Fruit fly (Drosophila melanogaster) whole organism, embryonic: Measurements from ENCODE around the gene CG14153.
A peak's percentile ranks its signal among the peaks of the same experiment; 100 is the strongest.

Experiments
- Atf6 ChIP-seq: fragments of 200-800 bp; sonication (Bioruptor generic); IDR thresholded peaks from 2 replicates; pipeline ENCODE4 v1.3.6; 2022; ENCODE audit warnings: missing biosample characterization, missing genetic modification characterization
- CG11723 ChIP-seq: fragments of 200-800 bp; sonication (Bioruptor generic); optimal IDR thresholded peaks from 2 replicates; lab custom pipeline; 2017; ENCODE audit warnings: missing biosample characterization, mild to moderate bottlenecking, missing genetic modification characterization
- CG12219 ChIP-seq: fragments of 200-800 bp; sonication (Bioruptor generic); optimal IDR thresholded peaks from 3 replicates; lab custom pipeline; 2018; ENCODE audit warnings: missing biosample characterization, mild to moderate bottlenecking, missing genetic modification characterization
- CG12744 ChIP-seq: fragments of 200-800 bp; sonication (Bioruptor generic); optimal IDR thresholded peaks from 2 replicates; lab custom pipeline; 2016; ENCODE audit warnings: missing biosample characterization, missing genetic modification characterization
- CG15269 ChIP-seq: fragments of 200-800 bp; sonication (Bioruptor generic); optimal IDR thresholded peaks from 2 replicates; lab custom pipeline; 2018; ENCODE audit warnings: missing biosample characterization, mild to moderate bottlenecking, missing genetic modification characterization, moderate library complexity
- CG15696 ChIP-seq: fragments of 200-800 bp; sonication (Bioruptor generic); optimal IDR thresholded peaks from 2 replicates; lab custom pipeline; 2019; ENCODE audit warnings: missing biosample characterization, mild to moderate bottlenecking, missing genetic modification characterization, moderate library complexity
- CG17802 ChIP-seq: fragments of 200-800 bp; sonication (Bioruptor generic); optimal IDR thresholded peaks from 2 replicates; lab custom pipeline; 2018; ENCODE audit warnings: missing biosample characterization, mild to moderate bottlenecking, missing genetic modification characterization, moderate library complexity
- CG2129 ChIP-seq: fragments of 200-800 bp; sonication (Bioruptor generic); IDR thresholded peaks from 2 replicates; pipeline ENCODE4 v1.3.6; 2022; ENCODE audit warnings: missing biosample characterization, missing genetic modification characterization; ENCODE audit not compliant: partially characterized antibody
- CG3281 ChIP-seq: fragments of 200-800 bp; sonication (Bioruptor generic); optimal IDR thresholded peaks from 3 replicates; lab custom pipeline; 2017; ENCODE audit warnings: missing biosample characterization, mild to moderate bottlenecking, missing genetic modification characterization
- CG34422 ChIP-seq: fragments of 200-800 bp; sonication (Bioruptor generic); IDR thresholded peaks from 3 replicates; pipeline ENCODE4 v1.3.6; 2022; ENCODE audit warnings: missing biosample characterization, missing genetic modification characterization
- CG43689 ChIP-seq: fragments of 200-800 bp; sonication (Bioruptor generic); IDR thresholded peaks from 2 replicates; pipeline ENCODE4 v1.3.6; 2022; ENCODE audit warnings: missing biosample characterization, missing genetic modification characterization
- CG5245 ChIP-seq: fragments of 200-800 bp; sonication (Bioruptor generic); optimal IDR thresholded peaks from 3 replicates; lab custom pipeline; 2016; ENCODE audit warnings: missing biosample characterization, missing genetic modification characterization
- CG6254 ChIP-seq: fragments of 200-800 bp; sonication (Bioruptor generic); optimal IDR thresholded peaks from 3 replicates; lab custom pipeline; 2017; ENCODE audit warnings: mild to moderate bottlenecking, missing biosample characterization, missing genetic modification reagents, missing genetic modification characterization
- CG6791 ChIP-seq: fragments of 200-800 bp; sonication (Bioruptor generic); IDR thresholded peaks from 3 replicates; pipeline ENCODE4 v1.3.6; 2022; ENCODE audit warnings: missing biosample characterization, missing genetic modification characterization; ENCODE audit not compliant: partially characterized antibody
- CG7987 ChIP-seq: fragments of 200-800 bp; sonication (Bioruptor generic); optimal IDR thresholded peaks from 2 replicates; lab custom pipeline; 2018; ENCODE audit warnings: missing biosample characterization, mild to moderate bottlenecking, missing genetic modification characterization, moderate library complexity
- CG8944 ChIP-seq: fragments of 200-800 bp; sonication (Bioruptor generic); optimal IDR thresholded peaks from 3 replicates; lab custom pipeline; 2016; ENCODE audit warnings: missing biosample characterization, missing genetic modification characterization
- CG9215 ChIP-seq: fragments of 200-800 bp; sonication (Bioruptor generic); IDR thresholded peaks from 2 replicates; pipeline ENCODE4 v1.3.6; 2022; ENCODE audit warnings: missing biosample characterization, missing genetic modification characterization
- CG9727 ChIP-seq: fragments of 200-800 bp; sonication (Bioruptor generic); optimal IDR thresholded peaks from 3 replicates; lab custom pipeline; 2017; ENCODE audit warnings: missing biosample characterization, mild to moderate bottlenecking, missing genetic modification characterization
- D19B ChIP-seq: fragments of 200-800 bp; sonication (Bioruptor generic); optimal IDR thresholded peaks from 2 replicates; lab custom pipeline; 2017; ENCODE audit warnings: missing biosample characterization, mild to moderate bottlenecking, missing genetic modification characterization
- Doc2 ChIP-seq: fragments of 200-800 bp; sonication (Bioruptor generic); IDR thresholded peaks from 2 replicates; pipeline ENCODE4 v1.3.6; 2022; ENCODE audit warnings: missing biosample characterization, missing genetic modification characterization
- Dref ChIP-seq: fragments of 200-800 bp; sonication (Bioruptor generic); IDR thresholded peaks from 2 replicates; pipeline ENCODE4 v1.3.6; 2022; ENCODE audit warnings: missing biosample characterization, missing genetic modification characterization
- E2f2 ChIP-seq: fragments of 200-800 bp; sonication (Bioruptor generic); IDR thresholded peaks from 2 replicates; pipeline ENCODE4 v1.3.6; 2022; ENCODE audit warnings: missing biosample characterization, missing genetic modification characterization
- Lim3 ChIP-seq: fragments of 200-800 bp; sonication (Bioruptor generic); IDR thresholded peaks from 2 replicates; pipeline ENCODE4 v1.3.6; 2022; ENCODE audit warnings: missing biosample characterization, missing genetic modification characterization
- NC2β ChIP-seq: fragments of 200-800 bp; sonication (Bioruptor generic); optimal IDR thresholded peaks from 2 replicates; lab custom pipeline; 2016; ENCODE audit warnings: missing biosample characterization, missing genetic modification characterization
- NFAT ChIP-seq: fragments of 200-800 bp; sonication (Bioruptor generic); IDR thresholded peaks from 2 replicates; pipeline ENCODE4 v1.3.6; 2022; ENCODE audit warnings: missing biosample characterization, missing genetic modification characterization
- Rfx ChIP-seq: fragments of 200-800 bp; sonication (Bioruptor generic); IDR thresholded peaks from 2 replicates; pipeline ENCODE4 v1.3.6; 2022; ENCODE audit warnings: missing biosample characterization, missing genetic modification characterization
- Taf1 ChIP-seq: fragments of 200-800 bp; sonication (Bioruptor generic); IDR thresholded peaks from 2 replicates; pipeline ENCODE4 v1.3.6; 2022; ENCODE audit warnings: missing biosample characterization, missing genetic modification characterization
- Tbp ChIP-seq: fragments of >200 bp; optimal IDR thresholded peaks from 2 replicates; lab custom pipeline; 2018; ENCODE audit warnings: missing biosample characterization, missing genetic modification characterization
- Xrp1 ChIP-seq: fragments of 200-800 bp; sonication (Bioruptor generic); IDR thresholded peaks from 2 replicates; pipeline ENCODE4 v1.3.6; 2022; ENCODE audit warnings: missing biosample characterization, missing genetic modification characterization
- amos ChIP-seq: fragments of 200-800 bp; sonication (Bioruptor generic); IDR thresholded peaks from 2 replicates; pipeline ENCODE4 v1.3.6; 2022; ENCODE audit warnings: missing biosample characterization, missing genetic modification characterization; ENCODE audit not compliant: partially characterized antibody
- chif ChIP-seq, 2 experiments: fragments of 200-800 bp; sonication (Bioruptor generic); optimal IDR thresholded peaks; 3 replicates each; lab custom pipeline; 2016; ENCODE audit warnings: missing biosample characterization in 2 of 2, missing genetic modification characterization in 2 of 2
- en ChIP-seq: fragments of 200-800 bp; sonication (Bioruptor generic); optimal IDR thresholded peaks from 2 replicates; lab custom pipeline; 2016; ENCODE audit warnings: missing biosample characterization, missing genetic modification characterization
- exex ChIP-seq: fragments of 200-800 bp; sonication (Bioruptor generic); optimal IDR thresholded peaks from 4 replicates; lab custom pipeline; 2018; ENCODE audit warnings: missing biosample characterization, mild to moderate bottlenecking, missing genetic modification characterization, moderate library complexity
- fd64A ChIP-seq: fragments of 200-800 bp; sonication (Bioruptor generic); optimal IDR thresholded peaks from 3 replicates; lab custom pipeline; 2018; ENCODE audit warnings: missing biosample characterization, mild to moderate bottlenecking, missing genetic modification characterization
- fd96Cb ChIP-seq: fragments of 200-800 bp; sonication (Bioruptor generic); optimal IDR thresholded peaks from 2 replicates; lab custom pipeline; 2018; ENCODE audit warnings: missing biosample characterization, mild to moderate bottlenecking, missing genetic modification characterization, moderate library complexity
- gce ChIP-seq: fragments of 200-800 bp; sonication (Bioruptor generic); IDR thresholded peaks from 3 replicates; pipeline ENCODE4 v1.3.6; 2022; ENCODE audit warnings: missing biosample characterization, missing genetic modification characterization
- gro ChIP-seq: fragments of 200-800 bp; sonication (Bioruptor generic); optimal IDR thresholded peaks from 2 replicates; lab custom pipeline; 2016; ENCODE audit warnings: missing biosample characterization, missing genetic modification characterization
- ham ChIP-seq: fragments of 200-800 bp; sonication (Bioruptor generic); IDR thresholded peaks from 2 replicates; pipeline ENCODE4 v1.3.6; 2022; ENCODE audit warnings: missing biosample characterization, missing genetic modification characterization
- hb ChIP-seq: fragments of 200-800 bp; sonication (Bioruptor generic); IDR thresholded peaks from 3 replicates; pipeline ENCODE4 v1.3.6; 2022; ENCODE audit warnings: missing biosample characterization, missing genetic modification characterization; ENCODE audit not compliant: partially characterized antibody
- her ChIP-seq: fragments of 200-800 bp; sonication (Bioruptor generic); optimal IDR thresholded peaks from 2 replicates; lab custom pipeline; 2016; ENCODE audit warnings: missing biosample characterization, missing genetic modification characterization
- hth ChIP-seq: fragments of >200 bp; optimal IDR thresholded peaks from 2 replicates; lab custom pipeline; 2017; ENCODE audit warnings: inconsistent platforms
- jumu ChIP-seq: fragments of 200-800 bp; sonication (Bioruptor generic); optimal IDR thresholded peaks from 3 replicates; lab custom pipeline; 2016; ENCODE audit warnings: missing biosample characterization, missing genetic modification characterization
- lmd ChIP-seq: fragments of 200-800 bp; sonication (Bioruptor generic); IDR thresholded peaks from 2 replicates; pipeline ENCODE4 v1.3.6; 2022; ENCODE audit warnings: missing biosample characterization, missing genetic modification characterization
- mam ChIP-seq: fragments of 200-800 bp; sonication (Bioruptor generic); optimal IDR thresholded peaks from 3 replicates; lab custom pipeline; 2016; ENCODE audit warnings: missing biosample characterization, missing genetic modification characterization
- p53 ChIP-seq: fragments of 200-800 bp; sonication (Bioruptor generic); optimal IDR thresholded peaks from 2 replicates; lab custom pipeline; 2016; ENCODE audit warnings: missing biosample characterization, missing genetic modification characterization
- phol ChIP-seq: fragments of 200-800 bp; sonication (Bioruptor generic); optimal IDR thresholded peaks from 3 replicates; lab custom pipeline; 2018; ENCODE audit warnings: missing biosample characterization, mild to moderate bottlenecking, missing genetic modification characterization, moderate library complexity
- pros ChIP-seq: fragments of 200-800 bp; sonication (Bioruptor generic); optimal IDR thresholded peaks from 3 replicates; lab custom pipeline; 2019; ENCODE audit warnings: missing biosample characterization, mild to moderate bottlenecking, missing genetic modification characterization, moderate library complexity
- rib ChIP-seq: fragments of 200-800 bp; sonication (Bioruptor generic); IDR thresholded peaks from 2 replicates; pipeline ENCODE4 v1.3.6; 2022; ENCODE audit warnings: missing biosample characterization, missing genetic modification characterization
- row ChIP-seq: fragments of 200-800 bp; sonication (Bioruptor generic); IDR thresholded peaks from 3 replicates; pipeline ENCODE4 v1.3.6; 2022; ENCODE audit warnings: missing biosample characterization, missing genetic modification characterization
- sna ChIP-seq: fragments of 200-800 bp; sonication (Bioruptor generic); IDR thresholded peaks from 2 replicates; pipeline ENCODE4 v1.3.6; 2022; ENCODE audit warnings: missing biosample characterization, missing genetic modification characterization; ENCODE audit not compliant: partially characterized antibody
- sr ChIP-seq: fragments of 200-800 bp; sonication (Bioruptor generic); IDR thresholded peaks from 3 replicates; pipeline ENCODE4 v1.3.6; 2022; ENCODE audit warnings: missing biosample characterization, missing genetic modification characterization
- tna ChIP-seq: fragments of 200-800 bp; sonication (Bioruptor generic); IDR thresholded peaks from 2 replicates; pipeline ENCODE4 v1.3.6; 2022; ENCODE audit warnings: missing biosample characterization, missing genetic modification characterization; ENCODE audit not compliant: partially characterized antibody

The CG14153 gene

dm6 chr3L:10690904-10691408, 47.6 kb downstream of the CG14153 start, which contains the start of gene CG11811 (continued):
- TF ChIP-seq chif (GFP tag; optimal IDR thresholded peaks at IDR 0.05; lab: Kevin White, UChicago) (no peak), Atf6 (GFP tag; lab: Robert Waterston, UW) (no peak), fd64A (GFP tag; lab: Kevin White, UChicago) (no peak), mam (GFP tag; lab: Kevin White, UChicago) (no peak), phol (tag; lab: Kevin White, UChicago) (peak; percentile 38), CG34422 (GFP tag; lab: Robert Waterston, UW) (peak; percentile 41; the same call in 1 of the 3 replicates), D19B (GFP tag; lab: Kevin White, UChicago) (no peak), amos (GFP tag; lab: Robert Waterston, UW) (peak; percentile 87), sna (peak; percentile 72), CG3281 (GFP tag; lab: Kevin White, UChicago) (peak; percentile 27), CG5245 (GFP tag; lab: Kevin White, UChicago) (no peak), Rfx (GFP tag; lab: Robert Waterston, UW) (peak; percentile 52), en (GFP tag; lab: Kevin White, UChicago) (no peak), CG43689 (GFP tag; lab: Robert Waterston, UW) (no peak), CG12744 (GFP tag; lab: Kevin White, UChicago) (no peak), CG15696 (tag; lab: Kevin White, UChicago) (no peak), jumu (GFP tag; lab: Kevin White, UChicago) (no peak), CG9215 (GFP tag; lab: Robert Waterston, UW) (no peak), Lim3 (GFP tag; lab: Robert Waterston, UW) (no peak), Doc2 (GFP tag; lab: Robert Waterston, UW) (no peak), CG12219 (GFP tag; lab: Kevin White, UChicago) (no peak), p53 (GFP tag; lab: Kevin White, UChicago) (peak; percentile 87), Tbp (GFP tag; lab: Kevin White, UChicago) (no peak), CG15269 (tag; lab: Kevin White, UChicago) (no peak), E2f2 (GFP tag; lab: Robert Waterston, UW) (peak; percentile 75), NFAT (GFP tag; lab: Robert Waterston, UW) (no peak), CG8944 (GFP tag; lab: Kevin White, UChicago) (no peak), CG9727 (no peak), CG2129 (GFP tag; lab: Robert Waterston, UW) (peak; percentile 54), hth (lab: Kevin White, UChicago) (no peak), sr (peak; percentile 97; the same call in 2 of the 3 replicates), lmd (GFP tag; lab: Robert Waterston, UW) (no peak), hb (GFP tag; lab: Robert Waterston, UW) (peak; percentile 49; the same call in 1 of the 3 replicates), fd96Cb (tag; lab: Kevin White, UChicago) (no peak), CG17802 (no peak), CG11723 (no peak), NC2β (GFP tag; lab: Kevin White, UChicago) (no peak), gce (GFP tag; lab: Robert Waterston, UW) (no peak), pros (GFP tag; lab: Kevin White, UChicago) (no peak), gro (GFP tag; lab: Kevin White, UChicago) (peak; percentile 16), CG6254 (GFP tag; lab: Kevin White, UChicago) (no peak), exex (tag; lab: Kevin White, UChicago) (no peak), tna (GFP tag; lab: Robert Waterston, UW) (peak; percentile 76), Xrp1 (GFP tag; lab: Robert Waterston, UW) (0 out of 2 replicates have a peak, but pooled peaks have one; percentile 6), Taf1 (GFP tag; lab: Robert Waterston, UW) (no peak), CG6791 (GFP tag; lab: Robert Waterston, UW) (peak; percentile 78), row (GFP tag; lab: Robert Waterston, UW) (peak; percentile 74), Dref (GFP tag; lab: Robert Waterston, UW) (peak; percentile 93), ham (no peak), her (GFP tag; lab: Kevin White, UChicago) (peak; percentile 15), rib (GFP tag; lab: Robert Waterston, UW) (0 out of 2 replicates have a peak, but pooled peaks have one; percentile 45), CG7987 (GFP tag; lab: Kevin White, UChicago) (peak; percentile 59)
